Fruit fly (Drosophila melanogaster) whole organism, embryonic: ENCODE results near the gene Dnai2.
A peak's percentile ranks its signal among the peaks of the same experiment; 100 is the strongest.

ENCODE experiments used
- Bdp1 ChIP-seq: fragments of 200-800 bp; sonication (Bioruptor generic); optimal IDR thresholded peaks from 3 replicates; lab custom pipeline; 2016; ENCODE audit warnings: missing biosample characterization, missing genetic modification characterization
- CG10979 ChIP-seq: fragments of 200-800 bp; sonication (Bioruptor generic); optimal IDR thresholded peaks from 2 replicates; lab custom pipeline; 2018; ENCODE audit warnings: missing biosample characterization, mild to moderate bottlenecking, missing genetic modification characterization, moderate library complexity
- CG11456 ChIP-seq: fragments of 200-800 bp; sonication (Bioruptor generic); IDR thresholded peaks from 3 replicates; pipeline ENCODE4 v1.3.6; 2022; ENCODE audit warnings: missing biosample characterization, missing genetic modification characterization
- CG11504 ChIP-seq: fragments of 200-800 bp; sonication (Bioruptor generic); optimal IDR thresholded peaks from 3 replicates; lab custom pipeline; 2019; ENCODE audit warnings: missing biosample characterization, mild to moderate bottlenecking, missing genetic modification characterization, moderate library complexity
- CG12155 ChIP-seq: fragments of 200-800 bp; sonication (Bioruptor generic); optimal IDR thresholded peaks from 3 replicates; lab custom pipeline; 2016; ENCODE audit warnings: missing biosample characterization, missing genetic modification characterization
- CG12391 ChIP-seq: fragments of 200-800 bp; sonication (Bioruptor generic); optimal IDR thresholded peaks from 3 replicates; lab custom pipeline; 2018; ENCODE audit warnings: missing biosample characterization, mild to moderate bottlenecking, missing genetic modification characterization, moderate library complexity
- CG12659 ChIP-seq: fragments of 200-800 bp; sonication (Bioruptor generic); optimal IDR thresholded peaks from 3 replicates; lab custom pipeline; 2017; ENCODE audit warnings: mild to moderate bottlenecking, missing biosample characterization, missing genetic modification reagents, missing genetic modification characterization
- CG15269 ChIP-seq: fragments of 200-800 bp; sonication (Bioruptor generic); optimal IDR thresholded peaks from 2 replicates; lab custom pipeline; 2018; ENCODE audit warnings: missing biosample characterization, mild to moderate bottlenecking, missing genetic modification characterization, moderate library complexity
- CG17186 ChIP-seq: fragments of 200-800 bp; sonication (Bioruptor generic); optimal IDR thresholded peaks from 3 replicates; lab custom pipeline; 2017; ENCODE audit warnings: missing biosample characterization, missing genetic modification reagents, missing genetic modification characterization
- CG17361 ChIP-seq: fragments of 200-800 bp; sonication (Bioruptor generic); IDR thresholded peaks from 3 replicates; pipeline ENCODE4 v1.3.6; 2022; ENCODE audit warnings: missing biosample characterization, missing genetic modification characterization
- CG2116 ChIP-seq: fragments of 200-800 bp; sonication (Bioruptor generic); optimal IDR thresholded peaks from 3 replicates; lab custom pipeline; 2018; ENCODE audit warnings: missing biosample characterization, mild to moderate bottlenecking, missing genetic modification characterization
- CG2129 ChIP-seq: fragments of 200-800 bp; sonication (Bioruptor generic); IDR thresholded peaks from 2 replicates; pipeline ENCODE4 v1.3.6; 2022; ENCODE audit warnings: missing biosample characterization, missing genetic modification characterization; ENCODE audit not compliant: partially characterized antibody
- CG2712 ChIP-seq: fragments of 200-800 bp; optimal IDR thresholded peaks from 3 replicates; lab custom pipeline; 2019; ENCODE audit warnings: missing biosample characterization, mild to moderate bottlenecking, missing genetic modification characterization, moderate library complexity
- CG31388 ChIP-seq: fragments of 200-800 bp; sonication (Bioruptor generic); optimal IDR thresholded peaks from 2 replicates; lab custom pipeline; 2016; ENCODE audit warnings: missing biosample characterization, missing genetic modification characterization
- CG32767 ChIP-seq: fragments of 200-800 bp; sonication (Bioruptor generic); IDR thresholded peaks from 2 replicates; pipeline ENCODE4 v1.3.6; 2022; ENCODE audit warnings: missing biosample characterization, missing genetic modification characterization
- CG4617 ChIP-seq: fragments of 200-800 bp; sonication (Bioruptor generic); optimal IDR thresholded peaks from 3 replicates; lab custom pipeline; 2016; ENCODE audit warnings: missing biosample characterization, missing genetic modification characterization, borderline replicate concordance
- CG6654 ChIP-seq: fragments of 200-800 bp; sonication (Bioruptor generic); optimal IDR thresholded peaks from 2 replicates; lab custom pipeline; 2017; ENCODE audit warnings: missing biosample characterization, mild to moderate bottlenecking, missing genetic modification characterization
- CG8290 ChIP-seq, 3 experiments: fragments of 200-800 bp; sonication (Bioruptor generic); optimal IDR thresholded peaks; 2 replicates each; lab custom pipeline; 2016 to 2019; ENCODE audit warnings: missing biosample characterization in 3 of 3, missing genetic modification characterization in 3 of 3, mild to moderate bottlenecking in 2 of 3, moderate library complexity in 1 of 3
- CG9797 ChIP-seq: fragments of 200-800 bp; sonication (Bioruptor generic); optimal IDR thresholded peaks from 3 replicates; lab custom pipeline; 2018; ENCODE audit warnings: missing biosample characterization, mild to moderate bottlenecking, missing genetic modification characterization
- Chrac-16 ChIP-seq: fragments of 200-800 bp; sonication (Bioruptor generic); optimal IDR thresholded peaks from 3 replicates; lab custom pipeline; 2016; ENCODE audit warnings: missing biosample characterization, missing genetic modification characterization
- CoRest ChIP-seq: fragments of 200-800 bp; sonication (Bioruptor generic); optimal IDR thresholded peaks from 3 replicates; lab custom pipeline; 2018; ENCODE audit warnings: missing biosample characterization, mild to moderate bottlenecking, missing genetic modification characterization, moderate library complexity
- Dek ChIP-seq: fragments of 200-800 bp; sonication (Bioruptor generic); optimal IDR thresholded peaks from 3 replicates; lab custom pipeline; 2019; ENCODE audit warnings: missing biosample characterization, mild to moderate bottlenecking, missing genetic modification characterization, moderate library complexity
- Elba2 ChIP-seq: fragments of 200-800 bp; sonication (Bioruptor generic); optimal IDR thresholded peaks from 3 replicates; lab custom pipeline; 2016; ENCODE audit warnings: missing biosample characterization, missing genetic modification characterization
- Ets97D ChIP-seq: fragments of 200-800 bp; sonication (Bioruptor generic); optimal IDR thresholded peaks from 3 replicates; lab custom pipeline; 2016; ENCODE audit warnings: missing biosample characterization, missing genetic modification characterization
- Fer2 ChIP-seq: fragments of 200-800 bp; sonication (Bioruptor generic); optimal IDR thresholded peaks from 2 replicates; lab custom pipeline; 2018; ENCODE audit warnings: missing biosample characterization, mild to moderate bottlenecking, missing genetic modification characterization, moderate library complexity
- HLH3B ChIP-seq: fragments of 200-800 bp; sonication (Bioruptor generic); IDR thresholded peaks from 2 replicates; pipeline ENCODE4 v1.3.6; 2022; ENCODE audit warnings: missing biosample characterization, missing genetic modification characterization
- Hmr ChIP-seq: fragments of 200-800 bp; sonication (Bioruptor generic); optimal IDR thresholded peaks from 3 replicates; lab custom pipeline; 2017; ENCODE audit warnings: mild to moderate bottlenecking, missing biosample characterization, missing genetic modification reagents, missing genetic modification characterization
- MBD-R2 ChIP-seq: fragments of 200-800 bp; sonication (Bioruptor generic); IDR thresholded peaks from 2 replicates; pipeline ENCODE4 v1.3.6; 2022; ENCODE audit warnings: missing biosample characterization, missing genetic modification characterization
- Myb ChIP-seq: fragments of 200-800 bp; sonication (Bioruptor generic); optimal IDR thresholded peaks from 2 replicates; lab custom pipeline; 2016; ENCODE audit warnings: missing biosample characterization, missing genetic modification characterization
- Pdp1 ChIP-seq, 2 experiments: fragments of 200-800 bp; sonication (Bioruptor generic); optimal IDR thresholded peaks; 3 replicates each; lab custom pipeline; 2016; ENCODE audit warnings: missing biosample characterization in 2 of 2, missing genetic modification characterization in 2 of 2, mild to moderate bottlenecking in 1 of 2, moderate library complexity in 1 of 2
- TFAM ChIP-seq: fragments of 200-800 bp; sonication (Bioruptor generic); optimal IDR thresholded peaks from 2 replicates; lab custom pipeline; 2017; ENCODE audit warnings: missing biosample characterization, missing genetic modification characterization, inconsistent platforms
- Xbp1 ChIP-seq: fragments of 200-800 bp; sonication (Bioruptor generic); optimal IDR thresholded peaks from 3 replicates; lab custom pipeline; 2016; ENCODE audit warnings: missing biosample characterization, mild to moderate bottlenecking, missing genetic modification characterization
- bigmax ChIP-seq: fragments of 200-800 bp; sonication (Bioruptor generic); optimal IDR thresholded peaks from 2 replicates; lab custom pipeline; 2018; ENCODE audit warnings: missing biosample characterization, mild to moderate bottlenecking, missing genetic modification characterization
- dm ChIP-seq: fragments of 200-800 bp; sonication (Bioruptor generic); optimal IDR thresholded peaks from 3 replicates; lab custom pipeline; 2016; ENCODE audit warnings: missing biosample characterization, missing genetic modification characterization
- esg ChIP-seq: fragments of 200-800 bp; sonication (Bioruptor generic); conservative IDR thresholded peaks from 2 replicates; pipeline ENCODE4 v1.3.6; 2022; ENCODE audit warnings: missing biosample characterization, missing genetic modification characterization
- fru ChIP-seq: fragments of >200 bp; optimal IDR thresholded peaks from 2 replicates; lab custom pipeline; 2017
- hb ChIP-seq: fragments of 200-800 bp; sonication (Bioruptor generic); IDR thresholded peaks from 3 replicates; pipeline ENCODE4 v1.3.6; 2022; ENCODE audit warnings: missing biosample characterization, missing genetic modification characterization; ENCODE audit not compliant: partially characterized antibody
- jumu ChIP-seq: fragments of 200-800 bp; sonication (Bioruptor generic); optimal IDR thresholded peaks from 3 replicates; lab custom pipeline; 2016; ENCODE audit warnings: missing biosample characterization, missing genetic modification characterization
- kay ChIP-seq: fragments of 200-800 bp; sonication (Bioruptor generic); optimal IDR thresholded peaks from 2 replicates; lab custom pipeline; 2016; ENCODE audit warnings: missing biosample characterization, missing genetic modification characterization
- mirr ChIP-seq: fragments of 200-800 bp; sonication (Bioruptor generic); optimal IDR thresholded peaks from 3 replicates; lab custom pipeline; 2018; ENCODE audit warnings: missing biosample characterization, mild to moderate bottlenecking, missing genetic modification characterization
- org-1 ChIP-seq: fragments of 200-800 bp; sonication (Bioruptor generic); optimal IDR thresholded peaks from 2 replicates; lab custom pipeline; 2017; ENCODE audit warnings: missing biosample characterization, missing genetic modification characterization
- pho ChIP-seq: fragments of 200-800 bp; sonication (Bioruptor generic); optimal IDR thresholded peaks from 2 replicates; lab custom pipeline; 2016; ENCODE audit warnings: missing biosample characterization, missing genetic modification characterization
- prd ChIP-seq, 3 experiments: fragments of >200 bp in 2 of 3; fragments of 200-800 bp in 1 of 3; sonication (Bioruptor generic) in 1 of 3; optimal IDR thresholded peaks in 2 of 3; IDR thresholded peaks in 1 of 3; 2 replicates in 2 of 3; 3 replicates in 1 of 3; pipeline versions ENCODE4 v1.3.6 to Lab custom; 2017 to 2022; ENCODE audit warnings: missing biosample characterization in 1 of 3, missing genetic modification characterization in 1 of 3
- pzg ChIP-seq: fragments of 200-800 bp; sonication (Bioruptor generic); optimal IDR thresholded peaks from 3 replicates; lab custom pipeline; 2018; ENCODE audit warnings: missing biosample characterization, mild to moderate bottlenecking, missing genetic modification characterization, moderate library complexity
- scrt ChIP-seq: fragments of 200-800 bp; sonication (Bioruptor generic); optimal IDR thresholded peaks from 2 replicates; lab custom pipeline; 2018; ENCODE audit warnings: missing biosample characterization, mild to moderate bottlenecking, missing genetic modification characterization, moderate library complexity
- sens ChIP-seq: fragments of 200-800 bp; sonication (Bioruptor generic); peaks from one replicate; lab custom pipeline; 2016; ENCODE audit warnings: missing biosample characterization, missing genetic modification characterization
- shn ChIP-seq: fragments of 200-800 bp; sonication (Bioruptor generic); optimal IDR thresholded peaks from 3 replicates; lab custom pipeline; 2016; ENCODE audit warnings: missing biosample characterization, missing genetic modification characterization
- sr ChIP-seq: fragments of 200-800 bp; sonication (Bioruptor generic); IDR thresholded peaks from 3 replicates; pipeline ENCODE4 v1.3.6; 2022; ENCODE audit warnings: missing biosample characterization, missing genetic modification characterization
- tap ChIP-seq: fragments of 200-800 bp; optimal IDR thresholded peaks from 3 replicates; lab custom pipeline; 2019; ENCODE audit warnings: missing biosample characterization, mild to moderate bottlenecking, missing genetic modification characterization, moderate library complexity
- vnd ChIP-seq: fragments of 200-800 bp; sonication (Bioruptor generic); IDR thresholded peaks from 3 replicates; pipeline ENCODE4 v1.3.6; 2022; ENCODE audit warnings: missing biosample characterization, missing genetic modification characterization; ENCODE audit not compliant: partially characterized antibody

Dnai2 gene

DNA sequence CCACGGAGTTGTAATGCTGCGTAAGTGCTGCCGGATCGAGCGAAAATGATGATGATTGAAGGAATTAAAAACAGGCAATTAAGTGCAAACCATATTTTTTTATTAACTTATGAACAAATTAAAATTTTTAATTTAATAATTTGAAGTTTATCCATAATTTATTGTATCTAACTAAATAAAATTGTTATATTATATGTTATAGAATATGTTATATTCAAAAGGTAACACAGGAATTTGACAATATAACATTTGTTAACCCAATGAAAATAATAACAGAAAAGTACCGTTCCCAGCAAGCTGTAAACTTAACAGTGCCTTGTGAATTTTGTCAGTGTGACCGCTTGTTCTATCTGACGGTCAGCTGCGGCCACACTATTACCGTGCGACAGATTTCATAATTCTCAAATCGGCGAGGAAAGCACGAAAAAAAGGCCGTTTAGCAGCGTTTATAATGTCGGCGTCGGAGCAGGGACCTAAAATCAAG is 9.6 kb upstream of the Dnai2 start, which contains the start of the genes Ccdc56 and mtTFB1 (continued):
- peak; percentile 2 for TF ChIP-seq dm (GFP tag; lab: Kevin White, UChicago)
- TF ChIP-seq Ets97D (GFP tag; lab: Kevin White, UChicago), result peak; percentile 56
- TF ChIP-seq Myb, result peak; percentile 78
- no peak for TF ChIP-seq tap (tag; lab: Kevin White, UChicago)
- TF ChIP-seq pho (GFP tag; lab: Kevin White, UChicago), result peak; percentile 13
- TF ChIP-seq shn, result no peak
- no peak for TF ChIP-seq esg (GFP tag; lab: Robert Waterston, UW)
- peak; percentile 29 for TF ChIP-seq Hmr (GFP tag; lab: Kevin White, UChicago)
- peak; percentile 20 for TF ChIP-seq CG2712 (tag; lab: Kevin White, UChicago)
- no peak for TF ChIP-seq bigmax (GFP tag; lab: Kevin White, UChicago)
- no peak for TF ChIP-seq CG31388 (GFP tag; lab: Kevin White, UChicago)
- TF ChIP-seq Bdp1 (GFP tag; lab: Kevin White, UChicago), result peak; percentile 43
- TF ChIP-seq fru (lab: Kevin White, UChicago), result no peak
- TF ChIP-seq HLH3B (GFP tag; lab: Robert Waterston, UW), result no peak
- no peak for TF ChIP-seq sr (GFP tag; lab: Robert Waterston, UW)
- peak; percentile 4 for TF ChIP-seq CG4617 (GFP tag; lab: Kevin White, UChicago)
- TF ChIP-seq prd (optimal IDR thresholded peaks at IDR 0.05; lab: Kevin White, UChicago), result no peak
- no peak for TF ChIP-seq prd (GFP tag; IDR thresholded peaks at IDR 0.05; lab: Robert Waterston, UW)
- TF ChIP-seq CG9797 (GFP tag; lab: Kevin White, UChicago), result peak; percentile 94
- no peak for TF ChIP-seq mirr (GFP tag; lab: Kevin White, UChicago)
- peak; percentile 1 for TF ChIP-seq Xbp1
- TF ChIP-seq MBD-R2 (GFP tag; lab: Robert Waterston, UW), result peak; percentile 65
- TF ChIP-seq CG6654, result no peak
- peak; percentile 46; the same call in 1 of the 3 replicates for TF ChIP-seq CG17361 (GFP tag; lab: Robert Waterston, UW)
- TF ChIP-seq sens, result peak; percentile 77
- no peak for TF ChIP-seq TFAM (GFP tag; lab: Kevin White, UChicago)
- TF ChIP-seq CG10979, result no peak
- TF ChIP-seq hb (GFP tag; lab: Robert Waterston, UW), result no peak
- no peak for TF ChIP-seq CG15269 (tag; lab: Kevin White, UChicago)
- peak; percentile 91 for TF ChIP-seq CG12155 (GFP tag; lab: Kevin White, UChicago)
- no peak for TF ChIP-seq scrt (GFP tag; lab: Kevin White, UChicago)
- no peak for TF ChIP-seq CG11456 (GFP tag; lab: Robert Waterston, UW)
- peak; percentile 80 for TF ChIP-seq pzg (GFP tag; lab: Kevin White, UChicago)
- peak; percentile 11 for TF ChIP-seq jumu
- peak; percentile 60 for TF ChIP-seq CG17186 (GFP tag; lab: Kevin White, UChicago)
- no peak for TF ChIP-seq org-1 (GFP tag; lab: Kevin White, UChicago)
- TF ChIP-seq CoRest, result peak; percentile 14
- no peak for TF ChIP-seq CG8290 (GFP tag; optimal IDR thresholded peaks at IDR 0.05; lab: Kevin White, UChicago)
- peak in 1 of 2 experiments; percentile 30 for TF ChIP-seq CG8290 (tag; optimal IDR thresholded peaks at IDR 0.05; lab: Kevin White, UChicago)
- no peak for TF ChIP-seq CG2129 (GFP tag; lab: Robert Waterston, UW)
- peak; percentile 61 for TF ChIP-seq kay (GFP tag; lab: Kevin White, UChicago)
- peak; percentile 11 to 83 for TF ChIP-seq Pdp1 (GFP tag; optimal IDR thresholded peaks at IDR 0.05; lab: Kevin White, UChicago)
- peak; percentile 32 for TF ChIP-seq CG2116 (GFP tag; lab: Kevin White, UChicago)
- TF ChIP-seq vnd (GFP tag; lab: Robert Waterston, UW), result no peak
- TF ChIP-seq Elba2 (GFP tag; lab: Kevin White, UChicago), result no peak
- TF ChIP-seq Fer2, result no peak
- peak; percentile 29 for TF ChIP-seq CG12391 (tag; lab: Kevin White, UChicago)
- TF ChIP-seq Dek, result no peak
- TF ChIP-seq CG12659 (GFP tag; lab: Kevin White, UChicago), result peak; percentile 61
- no peak for TF ChIP-seq CG32767 (GFP tag; lab: Robert Waterston, UW)
- peak; percentile 36 for TF ChIP-seq CG11504 (tag; lab: Kevin White, UChicago)
- TF ChIP-seq Chrac-16 (GFP tag; lab: Kevin White, UChicago), result peak; percentile 8
